Worm (Caenorhabditis elegans): Measurements from ENCODE around the gene srz-102.

Gene srz-102

ce11 chrV:16668473-16668872, 18.9 kb upstream of the srz-102 start, which contains the start of gene F14F8.9:
F14F8.9 (minus strand) TSS chrV:16668573.
- TF ChIP-seq sem-4 (tag; optimal IDR thresholded peaks at IDR 0.05) = no peak

- TF ChIP-seq fos-1 (tag; optimal IDR thresholded peaks at IDR 0.05) = no peak
- TF ChIP-seq C34F6.9 (tag; optimal IDR thresholded peaks at IDR 0.05) = no peak
- TF ChIP-seq snpc-4 (tag; optimal IDR thresholded peaks at IDR 0.05) = no peak
- no peak for TF ChIP-seq Y55F3AM.14 (GFP tag; optimal IDR thresholded peaks at IDR 0.05)
- no peak for TF ChIP-seq nhr-12 (tag; optimal IDR thresholded peaks at IDR 0.05)
- TF ChIP-seq sma-9 (GFP tag; optimal IDR thresholded peaks at IDR 0.05) = no peak
- no peak for TF ChIP-seq sma-9 (tag; optimal IDR thresholded peaks at IDR 0.05)
- TF ChIP-seq ztf-11 (tag; optimal IDR thresholded peaks at IDR 0.05) = no peak
- no peak for TF ChIP-seq mbf-1 (tag; optimal IDR thresholded peaks at IDR 0.05)
- no peak for TF ChIP-seq unc-62 (GFP tag; optimal IDR thresholded peaks at IDR 0.05)
- no peak for TF ChIP-seq egl-27 (tag; optimal IDR thresholded peaks at IDR 0.05)
- TF ChIP-seq lsy-2 (tag; optimal IDR thresholded peaks at IDR 0.05) = no peak
- no peak for TF ChIP-seq skn-1 (tag; optimal IDR thresholded peaks at IDR 0.05)
- no peak for TF ChIP-seq nhr-129 (tag; optimal IDR thresholded peaks at IDR 0.05)
- no peak for TF ChIP-seq lin-11 (tag; optimal IDR thresholded peaks at IDR 0.05)
- TF ChIP-seq ceh-16 (tag; optimal IDR thresholded peaks at IDR 0.05) = no peak
- no peak for TF ChIP-seq nhr-25 (tag; optimal IDR thresholded peaks at IDR 0.05)
- no peak for TF ChIP-seq sem-4 (tag; optimal IDR thresholded peaks at IDR 0.05)
- no peak for TF ChIP-seq nhr-237 (tag; optimal IDR thresholded peaks at IDR 0.05)
- no peak for TF ChIP-seq sma-3 (GFP tag; optimal IDR thresholded peaks at IDR 0.05)
Measured at ce11 chrV:16671190-16671589, 16.1 kb upstream of the srz-102 start, which contains the start of gene str-61. str-61 (minus strand) TSS chrV:16671290.

ce11 chrV:16672198-16672597, 15.1 kb upstream of the srz-102 start, which contains the start of gene F14F8.8:
F14F8.8 (minus strand) TSS chrV:16672298.
- TF ChIP-seq mbf-1 (tag; optimal IDR thresholded peaks at IDR 0.05) (no peak), alr-1 (tag; optimal IDR thresholded peaks at IDR 0.05) (no peak), nhr-237 (tag; optimal IDR thresholded peaks at IDR 0.05) (no peak), ztf-11 (tag; optimal IDR thresholded peaks at IDR 0.05) (no peak), sma-3 (GFP tag; optimal IDR thresholded peaks at IDR 0.05) (no peak), ceh-16 (tag; optimal IDR thresholded peaks at IDR 0.05) (no peak)

DNA sequence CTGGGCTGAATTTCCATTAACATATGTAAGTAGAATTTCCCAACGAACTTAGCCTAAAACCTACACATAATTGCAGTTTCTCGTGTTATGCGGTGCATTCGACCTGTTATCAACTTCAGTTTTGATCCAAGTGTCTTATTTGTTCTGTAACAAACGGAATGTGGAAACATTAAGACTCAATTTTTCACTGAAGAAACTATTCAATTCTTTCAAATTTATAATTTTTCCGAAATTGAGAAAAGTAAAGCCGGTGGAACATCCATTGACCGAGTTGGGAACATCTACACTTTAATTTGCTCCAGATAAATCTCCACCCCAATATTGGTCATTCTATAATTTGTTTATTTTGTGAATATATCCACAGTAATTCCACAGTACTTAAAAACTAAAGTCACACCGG, 12.9 kb upstream of the srz-102 start:
- no peak for TF ChIP-seq unc-62 (GFP tag; optimal IDR thresholded peaks at IDR 0.05)
- no peak for TF ChIP-seq aly-2 (tag; optimal IDR thresholded peaks at IDR 0.05)
- TF ChIP-seq nhr-129 (tag; optimal IDR thresholded peaks at IDR 0.05) = no peak
- TF ChIP-seq sem-4 (tag; optimal IDR thresholded peaks at IDR 0.05) = no peak
- TF ChIP-seq elt-3 (tag; optimal IDR thresholded peaks at IDR 0.05) = no peak
- no peak for TF ChIP-seq nhr-237 (tag; optimal IDR thresholded peaks at IDR 0.05)
- TF ChIP-seq dmd-4 (tag; optimal IDR thresholded peaks at IDR 0.05) = no peak
- TF ChIP-seq nhr-6 (tag; optimal IDR thresholded peaks at IDR 0.05) = no peak
- no peak for TF ChIP-seq zag-1 (tag; optimal IDR thresholded peaks at IDR 0.05)
- TF ChIP-seq unc-39 (tag; optimal IDR thresholded peaks at IDR 0.05) = no peak
- no peak for TF ChIP-seq C34F6.9 (tag; optimal IDR thresholded peaks at IDR 0.05)
- TF ChIP-seq gmeb-1 (tag; optimal IDR thresholded peaks at IDR 0.05) = no peak
- no peak for TF ChIP-seq ama-1 (optimal IDR thresholded peaks at IDR 0.05)
- TF ChIP-seq crh-2 (tag; optimal IDR thresholded peaks at IDR 0.05) = no peak
- TF ChIP-seq nhr-21 (tag; optimal IDR thresholded peaks at IDR 0.05) = no peak

ce11 chrV:16675553-16675952, 11.8 kb upstream of the srz-102 start, which contains the start of gene srz-1:
srz-1 (plus strand) TSS chrV:16675853.
- TF ChIP-seq unc-55 (GFP tag; optimal IDR thresholded peaks at IDR 0.05) (no peak), ceh-82 (tag; optimal IDR thresholded peaks at IDR 0.05) (no peak), unc-62 (GFP tag; optimal IDR thresholded peaks at IDR 0.05) (no peak), mdl-1 (tag; optimal IDR thresholded peaks at IDR 0.05) (no peak), blmp-1 (tag; optimal IDR thresholded peaks at IDR 0.05; ENCODE audit: insufficient read depth) (no peak), gmeb-1 (tag; optimal IDR thresholded peaks at IDR 0.05) (no peak), nhr-237 (tag; optimal IDR thresholded peaks at IDR 0.05) (no peak), R02D3.7 (tag; optimal IDR thresholded peaks at IDR 0.05) (no peak), ztf-4 (tag; optimal IDR thresholded peaks at IDR 0.05) (no peak)

Measured in whole organism, L2 larva.